1 fruit fly cellular context compared by ENCODE assay signal in genomic region chr2L:5070797-5071579, dm6.
A peak's percentile ranks its signal among the peaks of the same experiment; 100 is the strongest.
TF ChIP-seq lines count a peak whose summit lies in the region.

TSS of gene RpL37A (plus strand) at chr2L:5070957.

TF ChIP-seq in whole organism, embryonic, 481 proteins besides CTCF, POLR2A, EP300 and RAD21 (continued from another document and continues in another):
- TF ChIP-seq CG34376 (GFP tag; optimal IDR thresholded peaks at IDR 0.05; lab: Kevin White, UChicago) (peak; percentile 96), Awh (GFP tag; IDR thresholded peaks at IDR 0.05; lab: Robert Waterston, UW) (peak; percentile 53; the same call in 1 of the 2 replicates), sd (tag; optimal IDR thresholded peaks at IDR 0.05; lab: Kevin White, UChicago) (no peak), gsb-n (tag; optimal IDR thresholded peaks at IDR 0.05; lab: Kevin White, UChicago) (peak; percentile 70), Vsx1 (GFP tag; optimal IDR thresholded peaks at IDR 0.05; lab: Kevin White, UChicago) (peak; percentile 86), Adf1 (GFP tag; IDR thresholded peaks at IDR 0.05; lab: Robert Waterston, UW) (peak; percentile 47), lab (GFP tag; optimal IDR thresholded peaks at IDR 0.05; lab: Kevin White, UChicago) (peak; percentile 94), CG7556 (GFP tag; optimal IDR thresholded peaks at IDR 0.05; lab: Kevin White, UChicago) (peak; percentile 60), CG3838 (GFP tag; optimal IDR thresholded peaks at IDR 0.05; lab: Kevin White, UChicago) (peak; percentile 18), Meics (GFP tag; optimal IDR thresholded peaks at IDR 0.05; lab: Kevin White, UChicago) (peak; percentile 91), CG15073 (GFP tag; optimal IDR thresholded peaks at IDR 0.05; lab: Kevin White, UChicago) (no peak), p53 (GFP tag; optimal IDR thresholded peaks at IDR 0.05; lab: Kevin White, UChicago) (peak; percentile 85), seq (GFP tag; IDR thresholded peaks at IDR 0.05; lab: Robert Waterston, UW) (peak; percentile 80), CG7963 (GFP tag; IDR thresholded peaks at IDR 0.05; lab: Robert Waterston, UW; ENCODE audit: partially characterized antibody) (no peak), unpg (GFP tag; optimal IDR thresholded peaks at IDR 0.05; lab: Kevin White, UChicago) (peak; percentile 75), Mrtf (GFP tag; IDR thresholded peaks at IDR 0.05; lab: Robert Waterston, UW) (peak; percentile 30; the same call in 1 of the 3 replicates), CG14014 (GFP tag; IDR thresholded peaks at IDR 0.05; lab: Robert Waterston, UW) (peak; percentile 72), Jarid2 (GFP tag; optimal IDR thresholded peaks at IDR 0.05; lab: Kevin White, UChicago) (peak; percentile 80), Dad (GFP tag; optimal IDR thresholded peaks at IDR 0.05; lab: Kevin White, UChicago) (peak; percentile 73), ham (GFP tag; IDR thresholded peaks at IDR 0.05; lab: Robert Waterston, UW) (0 out of 2 replicates have a peak, but pooled peaks have one; percentile 21), scrt (GFP tag; optimal IDR thresholded peaks at IDR 0.05; lab: Kevin White, UChicago) (peak; percentile 83), run (tag; optimal IDR thresholded peaks at IDR 0.05; lab: Kevin White, UChicago) (peak; percentile 56), BEAF-32 (GFP tag; optimal IDR thresholded peaks at IDR 0.05; lab: Kevin White, UChicago) (peak; percentile 56), HLH3B (GFP tag; IDR thresholded peaks at IDR 0.05; lab: Robert Waterston, UW) (peak; percentile 58; the same call in 1 of the 2 replicates), amos (GFP tag; IDR thresholded peaks at IDR 0.05; lab: Robert Waterston, UW; ENCODE audit: partially characterized antibody) (peak; percentile 48), dysf (GFP tag; IDR thresholded peaks at IDR 0.05; lab: Robert Waterston, UW) (peak; percentile 55; the same call in 1 of the 3 replicates), CG5180 (GFP tag; optimal IDR thresholded peaks at IDR 0.05; lab: Kevin White, UChicago) (peak; percentile 71), Bgb (GFP tag; IDR thresholded peaks at IDR 0.05; lab: Robert Waterston, UW; ENCODE audit: partially characterized antibody) (peak; percentile 50; the same call in 1 of the 2 replicates), CG12391 (tag; optimal IDR thresholded peaks at IDR 0.05; lab: Kevin White, UChicago) (peak; percentile 63), eve (GFP tag; optimal IDR thresholded peaks at IDR 0.05; lab: Kevin White, UChicago) (peak in 1 of 2 experiments; percentile 66), HLH4C (GFP tag; IDR thresholded peaks at IDR 0.05; lab: Robert Waterston, UW; ENCODE audit: partially characterized antibody) (no peak; the same call in 2 of the 3 replicates), CG17361 (GFP tag; IDR thresholded peaks at IDR 0.05; lab: Robert Waterston, UW) (peak; percentile 78), E2f1 (GFP tag; IDR thresholded peaks at IDR 0.05; lab: Robert Waterston, UW) (peak; percentile 68), gcm2 (GFP tag; optimal IDR thresholded peaks at IDR 0.05; lab: Kevin White, UChicago) (peak; percentile 72), z (GFP tag; IDR thresholded peaks at IDR 0.05; lab: Robert Waterston, UW) (peak; percentile 27; the same call in 1 of the 3 replicates), CG7745 (tag; optimal IDR thresholded peaks at IDR 0.05; lab: Kevin White, UChicago) (peak; percentile 4), CG6813 (GFP tag; optimal IDR thresholded peaks at IDR 0.05; lab: Kevin White, UChicago) (peak; percentile 87), Xrp1 (GFP tag; IDR thresholded peaks at IDR 0.05; lab: Robert Waterston, UW) (no peak), hb (GFP tag; IDR thresholded peaks at IDR 0.05; lab: Robert Waterston, UW; ENCODE audit: partially characterized antibody) (no peak), sim (GFP tag; IDR thresholded peaks at IDR 0.05; lab: Robert Waterston, UW) (peak; percentile 55), lmd (GFP tag; IDR thresholded peaks at IDR 0.05; lab: Robert Waterston, UW) (no peak), Dp (GFP tag; optimal IDR thresholded peaks at IDR 0.05; lab: Kevin White, UChicago) (peak; percentile 54), CG13624 (GFP tag; optimal IDR thresholded peaks at IDR 0.05; lab: Kevin White, UChicago) (peak; percentile 89), danr (GFP tag; IDR thresholded peaks at IDR 0.05; lab: Robert Waterston, UW) (peak; percentile 30; the same call in 1 of the 2 replicates), CG8290 (GFP tag; optimal IDR thresholded peaks at IDR 0.05; lab: Kevin White, UChicago) (peak; percentile 86), CG8290 (tag; optimal IDR thresholded peaks at IDR 0.05; lab: Kevin White, UChicago) (peak; percentile 81 to 89), D19A (tag; optimal IDR thresholded peaks at IDR 0.05; lab: Kevin White, UChicago) (peak; percentile 38), zen2 (GFP tag; IDR thresholded peaks at IDR 0.05; lab: Robert Waterston, UW; ENCODE audit: partially characterized antibody) (no peak), tna (GFP tag; IDR thresholded peaks at IDR 0.05; lab: Robert Waterston, UW; ENCODE audit: partially characterized antibody) (no peak), CG2889 (GFP tag; IDR thresholded peaks at IDR 0.05; lab: Robert Waterston, UW) (no peak), Aef1 (GFP tag; IDR thresholded peaks at IDR 0.05; lab: Robert Waterston, UW) (no peak; the same call in 2 of the 3 replicates), ssp (GFP tag; IDR thresholded peaks at IDR 0.05; lab: Robert Waterston, UW) (peak; percentile 7; the same call in 1 of the 2 replicates), CG10959 (GFP tag; IDR thresholded peaks at IDR 0.05; lab: Robert Waterston, UW) (no peak), CG15514 (GFP tag; optimal IDR thresholded peaks at IDR 0.05; lab: Kevin White, UChicago) (peak; percentile 91), sc (optimal IDR thresholded peaks at IDR 0.05; lab: Kevin White, UChicago) (no peak), sc (GFP tag; optimal IDR thresholded peaks at IDR 0.05; lab: Kevin White, UChicago) (peak; percentile 50), dati (GFP tag; IDR thresholded peaks at IDR 0.05; lab: Robert Waterston, UW) (0 out of 2 replicates have a peak, but pooled peaks have one; percentile 21), CG4282 (GFP tag; optimal IDR thresholded peaks at IDR 0.05; lab: Kevin White, UChicago) (peak; percentile 63), chinmo (GFP tag; IDR thresholded peaks at IDR 0.05; lab: Robert Waterston, UW; ENCODE audit: partially characterized antibody) (peak; percentile 65; the same call in 1 of the 4 replicates), al (GFP tag; IDR thresholded peaks at IDR 0.05; lab: Robert Waterston, UW) (no peak), CG3995 (GFP tag; optimal IDR thresholded peaks at IDR 0.05; lab: Kevin White, UChicago) (peak; percentile 64), cad (GFP tag; optimal IDR thresholded peaks at IDR 0.05; lab: Kevin White, UChicago) (no peak), sr (GFP tag; IDR thresholded peaks at IDR 0.05; lab: Robert Waterston, UW) (no peak; the same call in 1 of the 3 replicates), CG1602 (GFP tag; optimal IDR thresholded peaks at IDR 0.05; lab: Kevin White, UChicago) (no peak), CG11696 (GFP tag; IDR thresholded peaks at IDR 0.05; lab: Robert Waterston, UW) (0 out of 2 replicates have a peak, but pooled peaks have one; percentile 32), CrebB (tag; optimal IDR thresholded peaks at IDR 0.05; lab: Kevin White, UChicago) (peak; percentile 59), CG16813 (GFP tag; IDR thresholded peaks at IDR 0.05; lab: Robert Waterston, UW; ENCODE audit: partially characterized antibody) (no peak), CG15601 (tag; optimal IDR thresholded peaks at IDR 0.05; lab: Kevin White, UChicago) (peak; percentile 86), Med (GFP tag; lab: Kevin White, UChicago) (peak; percentile 99), H2.0 (GFP tag; IDR thresholded peaks at IDR 0.05; lab: Robert Waterston, UW) (peak; percentile 58; the same call in 1 of the 2 replicates), Hmr (GFP tag; optimal IDR thresholded peaks at IDR 0.05; lab: Kevin White, UChicago) (peak; percentile 88), HLHmδ (GFP tag; optimal IDR thresholded peaks at IDR 0.05; lab: Kevin White, UChicago) (peak; percentile 88), CG10979 (tag; optimal IDR thresholded peaks at IDR 0.05; lab: Kevin White, UChicago) (peak; percentile 69), CG17912 (GFP tag; optimal IDR thresholded peaks at IDR 0.05; lab: Kevin White, UChicago) (peak; percentile 90), Dll (GFP tag; IDR thresholded peaks at IDR 0.05; lab: Robert Waterston, UW; ENCODE audit: partially characterized antibody) (no peak), Bteb2 (GFP tag; optimal IDR thresholded peaks at IDR 0.05; lab: Kevin White, UChicago) (peak; percentile 80), slp2 (GFP tag; optimal IDR thresholded peaks at IDR 0.05; lab: Kevin White, UChicago) (peak; percentile 83), nmo (GFP tag; optimal IDR thresholded peaks at IDR 0.05; lab: Kevin White, UChicago) (peak; percentile 81), CG8944 (GFP tag; optimal IDR thresholded peaks at IDR 0.05; lab: Kevin White, UChicago) (peak; percentile 49), row (GFP tag; IDR thresholded peaks at IDR 0.05; lab: Robert Waterston, UW) (peak; percentile 64), ERR (GFP tag; optimal IDR thresholded peaks at IDR 0.05; lab: Kevin White, UChicago) (peak; percentile 55), nerfin-1 (tag; optimal IDR thresholded peaks at IDR 0.05; lab: Kevin White, UChicago) (peak; percentile 79), wor (GFP tag; IDR thresholded peaks at IDR 0.05; lab: Robert Waterston, UW) (no peak), CG1233 (GFP tag; optimal IDR thresholded peaks at IDR 0.05; lab: Kevin White, UChicago) (peak; percentile 78), sima (GFP tag; optimal IDR thresholded peaks at IDR 0.05; lab: Kevin White, UChicago) (peak; percentile 64), kay (GFP tag; optimal IDR thresholded peaks at IDR 0.05; lab: Kevin White, UChicago) (no peak), pb (GFP tag; optimal IDR thresholded peaks at IDR 0.05; lab: Kevin White, UChicago) (peak; percentile 79), tap (tag; optimal IDR thresholded peaks at IDR 0.05; lab: Kevin White, UChicago) (peak; percentile 66), CG7928 (GFP tag; optimal IDR thresholded peaks at IDR 0.05; lab: Kevin White, UChicago) (peak; percentile 64), CkIIα-i1 (GFP tag; IDR thresholded peaks at IDR 0.05; lab: Robert Waterston, UW) (no peak), tio (GFP tag; optimal IDR thresholded peaks at IDR 0.05; lab: Kevin White, UChicago) (peak; percentile 28), CG2129 (GFP tag; IDR thresholded peaks at IDR 0.05; lab: Robert Waterston, UW; ENCODE audit: partially characterized antibody) (no peak), NK7.1 (GFP tag; optimal IDR thresholded peaks at IDR 0.05; lab: Kevin White, UChicago) (peak; percentile 67), CG4854 (GFP tag; optimal IDR thresholded peaks at IDR 0.05; lab: Kevin White, UChicago) (peak; percentile 84), Dip2 (GFP tag; IDR thresholded peaks at IDR 0.05; lab: Robert Waterston, UW) (no peak), CG7357 (GFP tag; IDR thresholded peaks at IDR 0.05; lab: Robert Waterston, UW) (no peak), CG7987 (GFP tag; optimal IDR thresholded peaks at IDR 0.05; lab: Kevin White, UChicago) (peak; percentile 96), GATAe (GFP tag; conservative IDR thresholded peaks at IDR 0.05; lab: Robert Waterston, UW) (no peak), CG14965 (GFP tag; optimal IDR thresholded peaks at IDR 0.05; lab: Kevin White, UChicago; ENCODE audit: borderline replicate concordance) (peak; percentile 68), gt (GFP tag; IDR thresholded peaks at IDR 0.05; lab: Robert Waterston, UW) (peak; percentile 34; the same call in 1 of the 2 replicates), CG9437 (GFP tag; optimal IDR thresholded peaks at IDR 0.05; lab: Kevin White, UChicago) (peak; percentile 56), sob (GFP tag; IDR thresholded peaks at IDR 0.05; lab: Robert Waterston, UW) (peak; percentile 85), CG4707 (GFP tag; optimal IDR thresholded peaks at IDR 0.05; lab: Kevin White, UChicago) (peak; percentile 53), org-1 (GFP tag; optimal IDR thresholded peaks at IDR 0.05; lab: Kevin White, UChicago) (peak; percentile 61), ranshi (GFP tag; IDR thresholded peaks at IDR 0.05; lab: Robert Waterston, UW) (peak; percentile 77; the same call in 1 of the 2 replicates), CG2116 (GFP tag; optimal IDR thresholded peaks at IDR 0.05; lab: Kevin White, UChicago) (peak; percentile 86), CG11398 (GFP tag; optimal IDR thresholded peaks at IDR 0.05; lab: Kevin White, UChicago) (peak; percentile 78), hbn (GFP tag; IDR thresholded peaks at IDR 0.05; lab: Robert Waterston, UW; ENCODE audit: partially characterized antibody) (peak; percentile 31; the same call in 1 of the 2 replicates), CG4820 (GFP tag; optimal IDR thresholded peaks at IDR 0.05; lab: Kevin White, UChicago) (peak; percentile 53), Camta (GFP tag; optimal IDR thresholded peaks at IDR 0.05; lab: Kevin White, UChicago) (peak; percentile 86), peb (GFP tag; IDR thresholded peaks at IDR 0.05; lab: Robert Waterston, UW) (no peak), esg (GFP tag; conservative IDR thresholded peaks at IDR 0.05; lab: Robert Waterston, UW) (no peak), wdn (GFP tag; IDR thresholded peaks at IDR 0.05; lab: Robert Waterston, UW) (peak; percentile 56; the same call in 1 of the 2 replicates), Ssrp (tag; optimal IDR thresholded peaks at IDR 0.05; lab: Kevin White, UChicago) (peak; percentile 55), CG6689 (GFP tag; IDR thresholded peaks at IDR 0.05; lab: Robert Waterston, UW) (peak; percentile 50), CG4328 (GFP tag; optimal IDR thresholded peaks at IDR 0.05; lab: Kevin White, UChicago) (peak; percentile 86), CG14710 (tag; optimal IDR thresholded peaks at IDR 0.05; lab: Kevin White, UChicago) (peak; percentile 84), Stat92E (GFP tag; optimal IDR thresholded peaks at IDR 0.05; lab: Kevin White, UChicago) (peak in 1 of 3 experiments; percentile 63), Optix (GFP tag; IDR thresholded peaks at IDR 0.05; lab: Robert Waterston, UW) (peak; percentile 76), CHES-1-like (GFP tag; optimal IDR thresholded peaks at IDR 0.05; lab: Kevin White, UChicago) (peak; percentile 76), stwl (tag; optimal IDR thresholded peaks at IDR 0.05; lab: Kevin White, UChicago) (peak; percentile 79), CG8089 (GFP tag; optimal IDR thresholded peaks at IDR 0.05; lab: Kevin White, UChicago) (peak; percentile 71), sna (GFP tag; IDR thresholded peaks at IDR 0.05; lab: Robert Waterston, UW; ENCODE audit: partially characterized antibody) (no peak), oc (tag; optimal IDR thresholded peaks at IDR 0.05; lab: Kevin White, UChicago) (no peak), CG13894 (tag; optimal IDR thresholded peaks at IDR 0.05; lab: Kevin White, UChicago) (peak; percentile 83), CG7372 (GFP tag; IDR thresholded peaks at IDR 0.05; lab: Robert Waterston, UW) (peak; percentile 82), Dref (GFP tag; IDR thresholded peaks at IDR 0.05; lab: Robert Waterston, UW) (peak; percentile 76)
